Fruit fly (Drosophila melanogaster) whole organism, embryonic: ENCODE data around the gene Lsp1alpha.

Experiments used
- Asciz ChIP-seq: fragments of 200-800 bp; sonication (Bioruptor generic); optimal IDR thresholded peaks from 2 replicates; lab custom pipeline; 2017; ENCODE audit warnings: missing biosample characterization, mild to moderate bottlenecking, missing genetic modification characterization, missing genetic modification reagents
- CG10462 ChIP-seq: fragments of 200-800 bp; sonication (Bioruptor generic); optimal IDR thresholded peaks from 2 replicates; lab custom pipeline; 2016; ENCODE audit warnings: missing biosample characterization, missing genetic modification characterization
- CG11695 ChIP-seq: fragments of 200-800 bp; sonication (Bioruptor generic); IDR thresholded peaks from 3 replicates; pipeline ENCODE4 v1.3.6; 2022; ENCODE audit warnings: missing biosample characterization, missing genetic modification characterization
- CG11723 ChIP-seq: fragments of 200-800 bp; sonication (Bioruptor generic); optimal IDR thresholded peaks from 2 replicates; lab custom pipeline; 2017; ENCODE audit warnings: missing biosample characterization, mild to moderate bottlenecking, missing genetic modification characterization
- CG13894 ChIP-seq: fragments of 200-800 bp; sonication (Bioruptor generic); optimal IDR thresholded peaks from 3 replicates; lab custom pipeline; 2018; ENCODE audit warnings: missing biosample characterization, mild to moderate bottlenecking, missing genetic modification characterization, moderate library complexity
- CG14050 ChIP-seq: fragments of 200-800 bp; sonication (Bioruptor generic); IDR thresholded peaks from 3 replicates; pipeline ENCODE4 v1.3.6; 2022; ENCODE audit warnings: missing biosample characterization, missing genetic modification characterization
- CG14441 ChIP-seq: fragments of 200-800 bp; sonication (Bioruptor generic); IDR thresholded peaks from 2 replicates; pipeline ENCODE4 v1.3.6; 2022; ENCODE audit warnings: missing biosample characterization, missing genetic modification characterization
- CG14860 ChIP-seq: fragments of 200-800 bp; sonication (Bioruptor generic); IDR thresholded peaks from 3 replicates; pipeline ENCODE4 v1.3.6; 2022; ENCODE audit warnings: missing biosample characterization, missing genetic modification characterization; ENCODE audit not compliant: partially characterized antibody
- CG17328 ChIP-seq: fragments of 200-800 bp; sonication (Bioruptor generic); IDR thresholded peaks from 2 replicates; pipeline ENCODE4 v1.3.6; 2022; ENCODE audit warnings: missing biosample characterization, missing genetic modification characterization
- CG1792 ChIP-seq: fragments of 200-800 bp; sonication (Bioruptor generic); optimal IDR thresholded peaks from 2 replicates; lab custom pipeline; 2016; ENCODE audit warnings: missing biosample characterization, missing genetic modification characterization
- CG2712 ChIP-seq: fragments of 200-800 bp; optimal IDR thresholded peaks from 3 replicates; lab custom pipeline; 2019; ENCODE audit warnings: missing biosample characterization, mild to moderate bottlenecking, missing genetic modification characterization, moderate library complexity
- CG31365 ChIP-seq: fragments of 200-800 bp; sonication (Bioruptor generic); optimal IDR thresholded peaks from 2 replicates; lab custom pipeline; 2018; ENCODE audit warnings: missing biosample characterization, mild to moderate bottlenecking, missing genetic modification characterization
- CG3163 ChIP-seq: fragments of 200-800 bp; sonication (Bioruptor generic); optimal IDR thresholded peaks from 3 replicates; lab custom pipeline; 2016; ENCODE audit warnings: missing biosample characterization, missing genetic modification characterization
- CG6272 ChIP-seq: fragments of 200-800 bp; sonication (Bioruptor generic); IDR thresholded peaks from 2 replicates; pipeline ENCODE4 v1.3.6; 2022; ENCODE audit warnings: missing biosample characterization, missing genetic modification characterization
- CG7745 ChIP-seq: fragments of 200-800 bp; sonication (Bioruptor generic); optimal IDR thresholded peaks from 2 replicates; lab custom pipeline; 2018; ENCODE audit warnings: missing biosample characterization, mild to moderate bottlenecking, missing genetic modification characterization, moderate library complexity
- CG8359 ChIP-seq: fragments of 200-800 bp; sonication (Bioruptor generic); optimal IDR thresholded peaks from 2 replicates; lab custom pipeline; 2017; ENCODE audit warnings: missing biosample characterization, mild to moderate bottlenecking, missing genetic modification characterization, borderline replicate concordance
- CG9609 ChIP-seq: fragments of 200-800 bp; sonication (Bioruptor generic); optimal IDR thresholded peaks from 3 replicates; lab custom pipeline; 2016; ENCODE audit warnings: missing biosample characterization, missing genetic modification characterization
- CG9876 ChIP-seq: fragments of 200-800 bp; sonication (Bioruptor generic); optimal IDR thresholded peaks from 2 replicates; lab custom pipeline; 2016; ENCODE audit warnings: missing biosample characterization, missing genetic modification characterization
- Dip2 ChIP-seq: fragments of 200-800 bp; sonication (Bioruptor generic); IDR thresholded peaks from 2 replicates; pipeline ENCODE4 v1.3.6; 2022; ENCODE audit warnings: missing biosample characterization, missing genetic modification characterization
- Fer3 ChIP-seq: fragments of 200-800 bp; sonication (Bioruptor generic); optimal IDR thresholded peaks from 2 replicates; lab custom pipeline; 2018; ENCODE audit warnings: missing biosample characterization, mild to moderate bottlenecking, missing genetic modification characterization, moderate library complexity
- GATAe ChIP-seq: fragments of 200-800 bp; sonication (Bioruptor generic); conservative IDR thresholded peaks from 2 replicates; pipeline ENCODE4 v1.3.6; 2022; ENCODE audit warnings: missing biosample characterization, missing genetic modification characterization
- Hmr ChIP-seq: fragments of 200-800 bp; sonication (Bioruptor generic); optimal IDR thresholded peaks from 3 replicates; lab custom pipeline; 2017; ENCODE audit warnings: mild to moderate bottlenecking, missing biosample characterization, missing genetic modification reagents, missing genetic modification characterization
- Hr51 ChIP-seq, 2 experiments: fragments of 200-800 bp; sonication (Bioruptor generic); optimal IDR thresholded peaks; 2 replicates in 1 of 2; 3 replicates in 1 of 2; lab custom pipeline; 2016 to 2018; ENCODE audit warnings: missing biosample characterization in 2 of 2, missing genetic modification characterization in 2 of 2, mild to moderate bottlenecking in 1 of 2, moderate library complexity in 1 of 2
- Jarid2 ChIP-seq: fragments of 200-800 bp; sonication (Bioruptor generic); optimal IDR thresholded peaks from 3 replicates; lab custom pipeline; 2017; ENCODE audit warnings: mild to moderate bottlenecking, missing biosample characterization, missing genetic modification reagents, missing genetic modification characterization
- Kr ChIP-seq: fragments of 200-800 bp; sonication (Bioruptor generic); optimal IDR thresholded peaks from 2 replicates; lab custom pipeline; 2017; ENCODE audit warnings: missing biosample characterization, mild to moderate bottlenecking, missing genetic modification characterization
- Lhr ChIP-seq: fragments of 200-800 bp; sonication (Bioruptor generic); optimal IDR thresholded peaks from 3 replicates; lab custom pipeline; 2017; ENCODE audit warnings: mild to moderate bottlenecking, missing biosample characterization, missing genetic modification reagents, missing genetic modification characterization
- Lpt ChIP-seq: fragments of >200 bp; optimal IDR thresholded peaks from 2 replicates; lab custom pipeline; 2018; ENCODE audit warnings: missing biosample characterization, missing genetic modification characterization
- Rfx ChIP-seq: fragments of 200-800 bp; sonication (Bioruptor generic); IDR thresholded peaks from 2 replicates; pipeline ENCODE4 v1.3.6; 2022; ENCODE audit warnings: missing biosample characterization, missing genetic modification characterization
- Xbp1 ChIP-seq: fragments of 200-800 bp; sonication (Bioruptor generic); optimal IDR thresholded peaks from 3 replicates; lab custom pipeline; 2016; ENCODE audit warnings: missing biosample characterization, mild to moderate bottlenecking, missing genetic modification characterization
- ab ChIP-seq: fragments of 200-800 bp; sonication (Bioruptor generic); optimal IDR thresholded peaks from 2 replicates; lab custom pipeline; 2016; ENCODE audit warnings: missing biosample characterization, missing genetic modification characterization
- ash1 ChIP-seq: fragments of 200-800 bp; sonication (Bioruptor generic); optimal IDR thresholded peaks from 2 replicates; lab custom pipeline; 2018; ENCODE audit warnings: missing biosample characterization, mild to moderate bottlenecking, missing genetic modification characterization
- cas ChIP-seq: fragments of 200-800 bp; sonication (Bioruptor generic); IDR thresholded peaks from 2 replicates; pipeline ENCODE4 v1.3.6; 2022; ENCODE audit warnings: missing biosample characterization, missing genetic modification characterization
- chm ChIP-seq: fragments of 200-800 bp; sonication (Bioruptor generic); IDR thresholded peaks from 2 replicates; pipeline ENCODE4 v1.3.6; 2022; ENCODE audit warnings: missing biosample characterization, missing genetic modification characterization
- croc ChIP-seq: fragments of 200-800 bp; sonication (Bioruptor generic); conservative IDR thresholded peaks from 3 replicates; pipeline ENCODE4 v1.3.6; 2022; ENCODE audit warnings: missing biosample characterization, missing genetic modification characterization
- ken ChIP-seq: fragments of 200-800 bp; sonication (Bioruptor generic); IDR thresholded peaks from 3 replicates; pipeline ENCODE4 v1.3.6; 2022; ENCODE audit warnings: missing biosample characterization, missing genetic modification characterization
- lab ChIP-seq: fragments of 200-800 bp; sonication (Bioruptor generic); optimal IDR thresholded peaks from 3 replicates; lab custom pipeline; 2017; ENCODE audit warnings: missing biosample characterization, missing genetic modification characterization, mild to moderate bottlenecking, moderate library complexity, missing genetic modification reagents
- lola ChIP-seq, 3 experiments: fragments of >200 bp in 2 of 3; fragments of 200-800 bp in 1 of 3; sonication (Bioruptor generic) in 1 of 3; optimal IDR thresholded peaks; 2 replicates each; lab custom pipeline; 2017 to 2019; ENCODE audit warnings: missing biosample characterization in 3 of 3, missing genetic modification characterization in 3 of 3, mild to moderate bottlenecking in 1 of 3, moderate library complexity in 1 of 3
- oc ChIP-seq: fragments of 200-800 bp; sonication (Bioruptor generic); optimal IDR thresholded peaks from 2 replicates; lab custom pipeline; 2018; ENCODE audit warnings: missing biosample characterization, mild to moderate bottlenecking, missing genetic modification characterization, moderate library complexity
- pan ChIP-seq, 4 experiments: fragments of >200 bp in 3 of 4; fragments of 200-800 bp in 1 of 4; sonication (Bioruptor generic) in 1 of 4; optimal IDR thresholded peaks in 3 of 4; IDR thresholded peaks in 1 of 4; 2 replicates each; pipeline versions ENCODE4 v1.3.6 to Lab custom; 2017 to 2022; ENCODE audit warnings: missing biosample characterization in 2 of 4, missing genetic modification characterization in 2 of 4, mixed read lengths in 1 of 4
- pita ChIP-seq: fragments of 200-800 bp; sonication (Bioruptor generic); optimal IDR thresholded peaks from 2 replicates; lab custom pipeline; 2017; ENCODE audit warnings: missing biosample characterization, mild to moderate bottlenecking, missing genetic modification characterization
- pros ChIP-seq: fragments of 200-800 bp; sonication (Bioruptor generic); optimal IDR thresholded peaks from 3 replicates; lab custom pipeline; 2019; ENCODE audit warnings: missing biosample characterization, mild to moderate bottlenecking, missing genetic modification characterization, moderate library complexity
- rib ChIP-seq: fragments of 200-800 bp; sonication (Bioruptor generic); IDR thresholded peaks from 2 replicates; pipeline ENCODE4 v1.3.6; 2022; ENCODE audit warnings: missing biosample characterization, missing genetic modification characterization
- sim ChIP-seq: fragments of 200-800 bp; sonication (Bioruptor generic); IDR thresholded peaks from 2 replicates; pipeline ENCODE4 v1.3.6; 2022; ENCODE audit warnings: missing biosample characterization, missing genetic modification characterization
- tna ChIP-seq: fragments of 200-800 bp; sonication (Bioruptor generic); IDR thresholded peaks from 2 replicates; pipeline ENCODE4 v1.3.6; 2022; ENCODE audit warnings: missing biosample characterization, missing genetic modification characterization; ENCODE audit not compliant: partially characterized antibody
- twi ChIP-seq: fragments of 200-800 bp; optimal IDR thresholded peaks from 2 replicates; lab custom pipeline; 2019; ENCODE audit warnings: missing biosample characterization, mild to moderate bottlenecking, missing genetic modification characterization, moderate library complexity
- unc-4 ChIP-seq: fragments of 200-800 bp; sonication (Bioruptor generic); IDR thresholded peaks from 2 replicates; pipeline ENCODE4 v1.3.6; 2022; ENCODE audit warnings: missing biosample characterization, missing genetic modification characterization; ENCODE audit not compliant: partially characterized antibody

Lsp1alpha gene

DNA sequence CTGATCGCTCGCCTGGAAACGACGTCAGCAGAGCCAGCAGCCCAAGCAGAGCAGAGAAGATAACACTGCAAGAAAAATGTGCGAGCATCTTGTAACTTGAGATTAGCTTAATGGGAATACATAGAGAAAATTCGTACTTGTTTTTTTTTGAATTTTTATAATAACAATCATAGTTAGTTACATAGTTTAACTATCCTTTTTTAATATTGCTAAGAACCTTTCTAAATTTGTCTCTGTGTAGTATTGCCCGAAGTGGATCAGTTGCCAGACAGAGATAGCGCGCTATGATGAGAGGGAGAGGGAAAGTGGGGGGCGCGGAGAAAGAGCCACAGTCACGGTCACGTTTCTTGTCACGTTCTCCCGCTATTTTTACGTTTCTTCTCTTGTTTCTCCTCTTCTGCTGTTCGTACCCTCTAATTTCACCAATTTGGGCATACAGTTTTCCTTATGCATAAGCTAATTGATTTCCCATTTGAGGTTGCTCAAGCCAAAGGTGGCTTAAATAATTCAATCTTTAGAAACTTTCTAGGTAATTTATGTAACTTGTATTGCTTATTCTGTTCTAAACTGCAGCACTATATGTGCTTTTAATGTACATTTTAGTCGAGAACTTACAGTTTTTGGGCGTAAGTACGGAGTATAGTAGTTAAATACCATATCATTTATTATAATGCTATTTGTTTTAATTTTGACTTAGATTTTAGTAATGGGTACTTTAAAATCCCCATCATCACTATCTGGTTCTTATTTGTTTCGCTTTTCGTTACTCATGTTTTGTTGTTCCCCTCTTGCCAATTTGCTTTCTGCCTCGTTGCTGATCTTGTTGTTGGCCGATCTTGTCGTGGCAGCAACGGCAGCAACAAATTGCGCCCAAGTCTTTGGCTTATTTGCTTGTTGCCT, 20.9 kb downstream of the Lsp1alpha start (continued):
- TF ChIP-seq CG1792 (GFP tag; lab: Kevin White, UChicago): peak; percentile 48
- TF ChIP-seq Dip2 (GFP tag; lab: Robert Waterston, UW): no peak
- TF ChIP-seq pan (optimal IDR thresholded peaks at IDR 0.05; lab: Kevin White, UChicago): no peak
- peak in 1 of 2 experiments; percentile 75 for TF ChIP-seq pan (GFP tag; optimal IDR thresholded peaks at IDR 0.05 in 1 of 2, IDR thresholded peaks at IDR 0.05 in 1 of 2)
- TF ChIP-seq lab (GFP tag; lab: Kevin White, UChicago): peak; percentile 78
- no peak for TF ChIP-seq Kr (GFP tag; lab: Kevin White, UChicago)
- peak; percentile 9 for TF ChIP-seq CG9876 (GFP tag; lab: Kevin White, UChicago)
- TF ChIP-seq CG14441 (GFP tag; lab: Robert Waterston, UW): peak; percentile 62
- TF ChIP-seq pita: no peak
- peak; percentile 76 for TF ChIP-seq Fer3 (tag; lab: Kevin White, UChicago)
- peak; percentile 67 for TF ChIP-seq Asciz
- TF ChIP-seq CG9609: peak; percentile 55
- TF ChIP-seq rib (GFP tag; lab: Robert Waterston, UW): no peak
- peak; percentile 7 for TF ChIP-seq pros (GFP tag; lab: Kevin White, UChicago)
- TF ChIP-seq Hr51 (GFP tag; optimal IDR thresholded peaks at IDR 0.05; lab: Kevin White, UChicago): peak; percentile 52 to 71
- TF ChIP-seq Lhr: peak; percentile 45
- TF ChIP-seq CG11723 (GFP tag; lab: Kevin White, UChicago): peak; percentile 46
- peak; percentile 69 for TF ChIP-seq ken (GFP tag; lab: Robert Waterston, UW)
- TF ChIP-seq twi (tag; lab: Kevin White, UChicago): no peak
- TF ChIP-seq CG11695: peak; percentile 63; the same call in 2 of the 3 replicates
- peak; percentile 58; the same call in 1 of the 2 replicates for TF ChIP-seq sim (GFP tag; lab: Robert Waterston, UW)
- peak; percentile 82 for TF ChIP-seq CG17328 (GFP tag; lab: Robert Waterston, UW)
- TF ChIP-seq unc-4 (GFP tag; lab: Robert Waterston, UW): no peak
- peak; percentile 30 for TF ChIP-seq Jarid2 (GFP tag; lab: Kevin White, UChicago)
- peak; percentile 84 for TF ChIP-seq oc (tag; lab: Kevin White, UChicago)
- peak; percentile 40; the same call in 1 of the 2 replicates for TF ChIP-seq cas
- no peak for TF ChIP-seq CG7745 (tag; lab: Kevin White, UChicago)
- TF ChIP-seq CG13894 (tag; lab: Kevin White, UChicago): peak; percentile 1
- TF ChIP-seq CG31365: peak; percentile 12
- peak; percentile 76 for TF ChIP-seq croc
- TF ChIP-seq lola (GFP tag; optimal IDR thresholded peaks at IDR 0.05; lab: Kevin White, UChicago): peak in 1 of 3 experiments; percentile 84
- no peak for TF ChIP-seq GATAe
- no peak for TF ChIP-seq tna
- no peak for TF ChIP-seq chm (GFP tag; lab: Robert Waterston, UW)
- peak; percentile 68 for TF ChIP-seq CG6272 (GFP tag; lab: Robert Waterston, UW)
- TF ChIP-seq ab (GFP tag; lab: Kevin White, UChicago): no peak
- peak; percentile 58 for TF ChIP-seq CG10462 (GFP tag; lab: Kevin White, UChicago)
- no peak for TF ChIP-seq Lpt (GFP tag; lab: Kevin White, UChicago)
- TF ChIP-seq Rfx: peak; percentile 72
- TF ChIP-seq Xbp1 (GFP tag; lab: Kevin White, UChicago): peak; percentile 69
- TF ChIP-seq ash1 (GFP tag; lab: Kevin White, UChicago): no peak
- TF ChIP-seq CG14050: peak; percentile 53; the same call in 2 of the 3 replicates
- peak; percentile 59 for TF ChIP-seq CG8359
- no peak for TF ChIP-seq CG3163 (GFP tag; lab: Kevin White, UChicago)
- TF ChIP-seq Hmr (GFP tag; lab: Kevin White, UChicago): peak; percentile 51
- TF ChIP-seq CG14860 (GFP tag; lab: Robert Waterston, UW): no peak
- TF ChIP-seq CG2712 (tag; lab: Kevin White, UChicago): peak; percentile 86
